Fruit fly (Drosophila melanogaster): ENCODE results near the gene Osi7.

Osi7 gene

DNA sequence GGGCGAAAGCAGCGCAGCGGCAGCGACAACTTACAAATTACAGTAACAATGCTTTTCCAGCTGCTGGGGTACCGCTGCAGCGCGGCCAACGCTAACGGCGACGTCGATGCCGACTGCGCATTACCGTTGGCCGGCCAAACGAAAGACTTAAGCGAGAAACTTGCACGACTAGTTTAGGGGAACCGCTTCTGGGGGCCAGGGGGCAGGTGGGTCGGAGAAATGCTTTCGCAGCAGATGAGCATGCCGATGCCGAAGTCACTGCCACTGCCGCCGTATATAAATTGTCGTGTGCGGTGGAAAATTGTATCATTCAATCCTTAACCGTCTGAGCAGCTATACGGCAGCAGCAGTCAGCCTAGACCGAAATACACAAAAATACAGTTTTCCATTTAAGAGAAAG, at the start of gene Osi7:
Gene Osi7 (plus strand): TSS at position 301 of the 400 bp plus-strand sequence.
- TF ChIP-seq CG17806 (tag; optimal IDR thresholded peaks at IDR 0.05) (no peak), CG13204 (GFP tag; optimal IDR thresholded peaks at IDR 0.05) (peak; percentile 35)

DNA sequence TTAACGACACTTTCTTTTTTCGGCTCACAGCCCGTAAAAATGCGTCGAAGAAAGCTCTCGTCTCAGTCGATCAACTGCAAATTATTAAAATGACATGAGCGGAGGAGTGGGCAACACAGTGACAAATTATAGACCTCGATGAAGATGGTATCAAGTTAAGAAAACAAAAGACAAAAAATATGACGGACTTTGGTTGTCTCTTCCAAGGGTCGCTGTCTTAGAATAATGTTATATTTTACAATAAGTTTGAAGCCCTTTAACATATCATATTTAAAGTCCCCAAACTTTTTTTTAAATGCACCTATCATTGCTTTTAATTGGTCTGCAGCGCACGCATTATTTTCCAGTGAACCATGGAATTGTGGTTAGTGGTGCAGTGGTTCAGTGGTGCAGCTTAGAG, 49.1 kb upstream of the Osi7 start:
- no peak for TF ChIP-seq CG17806 (tag; optimal IDR thresholded peaks at IDR 0.05)
- no peak for TF ChIP-seq CG9948 (tag; optimal IDR thresholded peaks at IDR 0.05)
- no peak for TF ChIP-seq CG15710 (tag; optimal IDR thresholded peaks at IDR 0.05)
- no peak for TF ChIP-seq CG14655 (GFP tag; optimal IDR thresholded peaks at IDR 0.05)
- no peak for TF ChIP-seq CG32121 (GFP tag; IDR thresholded peaks at IDR 0.05)
- no peak for TF ChIP-seq CG4496 (GFP tag; IDR thresholded peaks at IDR 0.05)
- TF ChIP-seq EcR (GFP tag; optimal IDR thresholded peaks at IDR 0.05) = no peak
- no peak for TF ChIP-seq Ets98B (GFP tag; IDR thresholded peaks at IDR 0.05)
- TF ChIP-seq CG12605 (GFP tag; IDR thresholded peaks at IDR 0.05) = no peak
- TF ChIP-seq CG8159 (tag; optimal IDR thresholded peaks at IDR 0.05) = no peak
- TF ChIP-seq Pif1A (GFP tag; optimal IDR thresholded peaks at IDR 0.05) = no peak
- no peak for TF ChIP-seq CG34367 (tag; optimal IDR thresholded peaks at IDR 0.05)
- no peak for TF ChIP-seq CG8301 (tag; optimal IDR thresholded peaks at IDR 0.05)
- TF ChIP-seq D1 (tag; optimal IDR thresholded peaks at IDR 0.05) = no peak
- TF ChIP-seq Snoo (tag; optimal IDR thresholded peaks at IDR 0.05) = no peak
- TF ChIP-seq CG13204 (GFP tag; optimal IDR thresholded peaks at IDR 0.05) = no peak
- TF ChIP-seq rn (GFP tag; IDR thresholded peaks at IDR 0.05) = no peak

DNA sequence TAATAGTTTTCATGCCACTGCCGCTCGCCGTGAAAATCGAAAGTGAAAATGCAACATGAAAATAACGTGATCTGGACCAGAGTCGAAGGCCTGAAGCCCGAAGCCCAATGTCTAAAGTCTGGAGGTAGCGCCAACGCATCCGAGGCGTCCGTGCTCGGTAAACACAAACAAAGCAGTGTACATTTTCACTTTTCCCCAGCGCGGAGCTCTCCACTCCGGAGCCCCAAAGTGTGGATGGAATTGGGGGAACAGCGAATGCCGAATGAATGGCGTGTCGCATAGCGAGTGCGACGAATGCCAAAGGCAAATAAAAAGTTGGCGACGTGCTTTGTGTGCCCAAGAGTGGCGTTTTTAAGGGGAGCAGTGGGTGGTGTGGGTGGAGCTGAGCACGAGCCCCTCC, 45.8 kb upstream of the Osi7 start:
- no peak for TF ChIP-seq CG8159 (tag; optimal IDR thresholded peaks at IDR 0.05)
- TF ChIP-seq CG4496 (GFP tag; IDR thresholded peaks at IDR 0.05) = peak; percentile 88
- no peak for TF ChIP-seq CG34367 (tag; optimal IDR thresholded peaks at IDR 0.05)
- peak; percentile 16 for TF ChIP-seq CG14655 (GFP tag; optimal IDR thresholded peaks at IDR 0.05)
- TF ChIP-seq Ets98B (GFP tag; IDR thresholded peaks at IDR 0.05) = peak; percentile 15; the same call in 1 of the 2 replicates

DNA sequence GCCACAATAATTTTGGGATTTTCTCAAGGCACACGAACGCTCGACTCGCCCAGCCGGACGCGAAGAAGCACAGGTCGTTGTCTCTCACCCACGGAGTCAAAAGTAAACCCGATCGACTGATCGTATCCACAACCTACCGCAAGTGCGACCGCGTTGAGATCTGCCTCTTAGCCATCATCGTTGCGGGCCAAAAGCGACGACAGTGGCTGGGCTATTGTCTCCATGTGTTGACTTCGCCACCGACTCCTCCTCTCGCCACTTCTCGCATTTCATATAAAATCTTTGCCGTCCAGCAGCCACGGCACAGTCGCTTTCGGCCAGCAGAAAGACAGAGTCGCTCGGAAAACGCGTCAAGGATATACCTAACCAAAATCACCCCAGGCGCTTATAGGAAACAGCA, 39.7 kb upstream of the Osi7 start, which contains the start of gene Osi2:
Gene Osi2 (plus strand): TSS at position 301 of the 400 bp plus-strand sequence.
- no peak for TF ChIP-seq CG8159 (tag; optimal IDR thresholded peaks at IDR 0.05)
- no peak for TF ChIP-seq fd96Ca (GFP tag; IDR thresholded peaks at IDR 0.05)
- no peak for TF ChIP-seq CG14655 (GFP tag; optimal IDR thresholded peaks at IDR 0.05)
- no peak for TF ChIP-seq CG15710 (tag; optimal IDR thresholded peaks at IDR 0.05)
- TF ChIP-seq gl (tag; optimal IDR thresholded peaks at IDR 0.05) = no peak
- TF ChIP-seq Snoo (tag; optimal IDR thresholded peaks at IDR 0.05) = no peak
- TF ChIP-seq CG32121 (GFP tag; IDR thresholded peaks at IDR 0.05) = no peak
- no peak for TF ChIP-seq CG34367 (tag; optimal IDR thresholded peaks at IDR 0.05)
- no peak for TF ChIP-seq CG17806 (tag; optimal IDR thresholded peaks at IDR 0.05)
- TF ChIP-seq CG4496 (GFP tag; IDR thresholded peaks at IDR 0.05) = no peak
- no peak for TF ChIP-seq CG9948 (tag; optimal IDR thresholded peaks at IDR 0.05)
- TF ChIP-seq Pif1A (GFP tag; optimal IDR thresholded peaks at IDR 0.05) = no peak
- no peak for TF ChIP-seq EcR (GFP tag; optimal IDR thresholded peaks at IDR 0.05)
- TF ChIP-seq CG13204 (GFP tag; optimal IDR thresholded peaks at IDR 0.05) = no peak
- no peak for TF ChIP-seq Ets98B (GFP tag; IDR thresholded peaks at IDR 0.05)
- TF ChIP-seq Pif1B (GFP tag; optimal IDR thresholded peaks at IDR 0.05) = no peak
- no peak for TF ChIP-seq CG10348 (GFP tag; IDR thresholded peaks at IDR 0.05)
- TF ChIP-seq D1 (tag; optimal IDR thresholded peaks at IDR 0.05) = no peak
- no peak for TF ChIP-seq CG12605 (GFP tag; IDR thresholded peaks at IDR 0.05)
- no peak for TF ChIP-seq CG8301 (tag; optimal IDR thresholded peaks at IDR 0.05)

DNA sequence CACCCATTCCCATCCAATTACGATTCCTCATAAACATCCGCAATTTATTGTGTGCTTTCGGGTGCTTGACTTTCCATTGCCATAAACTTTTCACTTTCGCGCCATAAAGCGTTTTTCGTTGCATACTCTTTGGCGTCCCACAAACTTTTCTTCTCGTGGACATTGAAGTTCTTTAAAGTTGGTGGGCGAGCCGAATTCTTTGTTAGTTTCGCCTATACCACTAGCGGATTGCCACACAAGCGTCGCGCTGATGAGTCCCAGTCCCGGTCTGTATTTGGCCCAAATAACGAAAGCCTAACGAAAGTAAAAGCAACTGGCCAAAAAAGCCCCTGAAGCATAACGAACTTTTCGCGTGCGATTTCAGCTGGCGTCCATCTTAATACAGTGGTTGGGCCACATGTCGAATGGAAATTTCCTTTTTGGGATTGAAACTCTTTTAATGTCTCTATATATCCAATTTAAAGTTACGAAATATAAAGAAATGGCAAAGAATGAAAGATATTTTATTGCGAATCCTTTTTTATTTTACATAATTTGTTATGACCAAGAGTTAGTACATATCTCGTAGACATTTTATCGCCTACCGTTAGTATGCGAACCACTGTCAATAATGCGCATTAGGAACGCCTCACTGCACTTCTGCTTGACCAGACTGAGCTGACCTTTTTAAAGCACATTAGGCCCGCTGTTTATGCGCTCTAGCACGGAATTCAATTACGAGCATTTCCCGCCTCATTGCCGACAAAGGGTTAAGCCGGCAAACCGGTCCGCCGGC, 38.3 kb upstream of the Osi7 start:
- no peak for TF ChIP-seq Snoo (tag; optimal IDR thresholded peaks at IDR 0.05)
- TF ChIP-seq CG14655 (GFP tag; optimal IDR thresholded peaks at IDR 0.05) = peak; percentile 27

DNA sequence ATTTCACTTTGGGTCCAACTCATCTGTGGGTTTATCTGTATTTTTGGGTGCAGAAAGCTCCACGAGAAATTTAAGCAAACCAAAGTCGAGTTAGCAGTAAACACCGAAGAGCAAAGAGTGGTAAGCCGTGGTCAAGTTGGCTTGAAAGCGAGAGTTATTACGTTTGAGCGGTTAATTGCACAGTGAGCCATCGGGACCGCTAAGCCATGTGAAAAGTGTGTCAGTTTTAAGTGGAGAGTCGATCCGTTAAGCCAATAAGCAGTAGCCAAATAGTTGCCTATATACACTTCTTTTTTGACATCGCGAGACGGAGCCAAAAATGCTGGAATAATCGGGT, 37.8 kb upstream of the Osi7 start:
- TF ChIP-seq CG34367 (tag; optimal IDR thresholded peaks at IDR 0.05) (no peak), CG8301 (tag; optimal IDR thresholded peaks at IDR 0.05) (no peak), CG4496 (GFP tag; IDR thresholded peaks at IDR 0.05) (no peak), Pif1A (GFP tag; optimal IDR thresholded peaks at IDR 0.05) (no peak), Ets98B (GFP tag; IDR thresholded peaks at IDR 0.05) (no peak), Snoo (tag; optimal IDR thresholded peaks at IDR 0.05) (no peak), fd96Ca (GFP tag; IDR thresholded peaks at IDR 0.05) (no peak), CG14655 (GFP tag; optimal IDR thresholded peaks at IDR 0.05) (no peak), rn (GFP tag; IDR thresholded peaks at IDR 0.05) (no peak), CG8159 (tag; optimal IDR thresholded peaks at IDR 0.05) (no peak), CG10348 (GFP tag; IDR thresholded peaks at IDR 0.05) (no peak), EcR (GFP tag; optimal IDR thresholded peaks at IDR 0.05) (no peak), CG15710 (tag; optimal IDR thresholded peaks at IDR 0.05) (no peak), CG13204 (GFP tag; optimal IDR thresholded peaks at IDR 0.05) (no peak), D1 (tag; optimal IDR thresholded peaks at IDR 0.05) (no peak), CG17806 (tag; optimal IDR thresholded peaks at IDR 0.05) (no peak), CG32121 (GFP tag; IDR thresholded peaks at IDR 0.05) (no peak)

DNA sequence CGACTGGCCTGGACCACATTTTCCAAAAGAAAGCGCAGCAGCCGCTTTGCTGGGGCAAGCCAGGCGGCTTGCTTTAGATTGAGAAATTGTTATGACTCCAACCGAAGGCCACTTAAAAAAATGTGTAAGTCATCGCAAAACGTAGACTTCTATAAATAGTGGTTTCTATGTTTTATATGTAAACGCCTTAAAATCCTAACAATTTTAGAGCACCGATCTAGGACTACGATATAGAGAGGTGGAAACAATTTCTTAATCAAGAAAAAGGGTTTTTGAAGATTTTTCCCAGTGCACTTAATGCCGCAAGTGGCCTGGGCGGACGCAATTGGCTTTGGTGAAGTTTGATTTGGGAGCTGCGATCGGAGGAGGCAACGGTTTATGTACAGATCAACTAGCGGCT, 34.6 kb upstream of the Osi7 start:
- no peak for TF ChIP-seq D1 (tag; optimal IDR thresholded peaks at IDR 0.05)
- TF ChIP-seq CG15710 (tag; optimal IDR thresholded peaks at IDR 0.05) = no peak
- TF ChIP-seq CG32121 (GFP tag; IDR thresholded peaks at IDR 0.05) = peak; percentile 76
- no peak for TF ChIP-seq CG34367 (tag; optimal IDR thresholded peaks at IDR 0.05)
- TF ChIP-seq CG4496 (GFP tag; IDR thresholded peaks at IDR 0.05) = peak; percentile 80
- TF ChIP-seq Pif1A (GFP tag; optimal IDR thresholded peaks at IDR 0.05) = peak; percentile 75
- peak; percentile 85 for TF ChIP-seq fd96Ca (GFP tag; IDR thresholded peaks at IDR 0.05)
- no peak for TF ChIP-seq EcR (GFP tag; optimal IDR thresholded peaks at IDR 0.05)
- peak; percentile 41 for TF ChIP-seq Pif1B (GFP tag; optimal IDR thresholded peaks at IDR 0.05)
- no peak for TF ChIP-seq CG10348 (GFP tag; IDR thresholded peaks at IDR 0.05)
- TF ChIP-seq CG8159 (tag; optimal IDR thresholded peaks at IDR 0.05) = no peak
- TF ChIP-seq CG12605 (GFP tag; IDR thresholded peaks at IDR 0.05) = peak; percentile 56
- TF ChIP-seq CG8301 (tag; optimal IDR thresholded peaks at IDR 0.05) = peak; percentile 91
- no peak for TF ChIP-seq gl (tag; optimal IDR thresholded peaks at IDR 0.05)
- no peak for TF ChIP-seq CG9948 (tag; optimal IDR thresholded peaks at IDR 0.05)
- TF ChIP-seq CG14655 (GFP tag; optimal IDR thresholded peaks at IDR 0.05) = peak; percentile 84
- TF ChIP-seq Ets98B (GFP tag; IDR thresholded peaks at IDR 0.05) = peak; percentile 88
- no peak for TF ChIP-seq Snoo (tag; optimal IDR thresholded peaks at IDR 0.05)
- TF ChIP-seq CG17806 (tag; optimal IDR thresholded peaks at IDR 0.05) = peak; percentile 18
- TF ChIP-seq CG13204 (GFP tag; optimal IDR thresholded peaks at IDR 0.05) = no peak
- TF ChIP-seq rn (GFP tag; IDR thresholded peaks at IDR 0.05) = 0 out of 2 replicates have a peak, but pooled peaks have one; percentile 48

All from whole organism, pupa.